Fruit fly (Drosophila melanogaster) whole organism, pupa: Measurements from ENCODE around the gene CG31055.

Source experiments
- CG10348 ChIP-seq: fragments of 200-800 bp; sonication (Bioruptor generic); IDR thresholded peaks from 2 replicates; pipeline ENCODE4 v1.3.6; 2022; ENCODE audit warnings: missing biosample characterization, missing genetic modification characterization
- CG12605 ChIP-seq: fragments of 200-800 bp; sonication (Bioruptor generic); IDR thresholded peaks from 2 replicates; pipeline ENCODE4 v1.3.6; 2022; ENCODE audit warnings: missing biosample characterization, missing genetic modification characterization
- CG13204 ChIP-seq: fragments of 200-800 bp; sonication (Bioruptor generic); optimal IDR thresholded peaks from 2 replicates; lab custom pipeline; 2018; ENCODE audit warnings: missing biosample characterization, mild to moderate bottlenecking, missing genetic modification characterization, moderate library complexity
- CG14655 ChIP-seq: fragments of 200-800 bp; sonication (Bioruptor generic); optimal IDR thresholded peaks from 3 replicates; lab custom pipeline; 2017; ENCODE audit warnings: mild to moderate bottlenecking, missing biosample characterization, missing genetic modification reagents, missing genetic modification characterization
- CG15710 ChIP-seq: fragments of 200-800 bp; sonication (Bioruptor generic); optimal IDR thresholded peaks from 2 replicates; lab custom pipeline; 2018; ENCODE audit warnings: missing biosample characterization, mild to moderate bottlenecking, missing genetic modification characterization, moderate library complexity
- CG17806 ChIP-seq: fragments of 200-800 bp; sonication (Bioruptor generic); optimal IDR thresholded peaks from 2 replicates; lab custom pipeline; 2018; ENCODE audit warnings: missing biosample characterization, mild to moderate bottlenecking, missing genetic modification characterization, moderate library complexity
- CG32121 ChIP-seq: fragments of 200-800 bp; sonication (Bioruptor generic); IDR thresholded peaks from 2 replicates; pipeline ENCODE4 v1.3.6; 2022; ENCODE audit warnings: missing biosample characterization, missing genetic modification characterization
- CG34367 ChIP-seq: fragments of 200-800 bp; sonication (Bioruptor generic); optimal IDR thresholded peaks from 2 replicates; lab custom pipeline; 2018; ENCODE audit warnings: missing biosample characterization, mild to moderate bottlenecking, missing genetic modification characterization
- CG4496 ChIP-seq: fragments of 200-800 bp; sonication (Bioruptor generic); IDR thresholded peaks from 3 replicates; pipeline ENCODE4 v1.3.6; 2022; ENCODE audit warnings: missing biosample characterization, missing genetic modification characterization
- CG8159 ChIP-seq: fragments of 200-800 bp; sonication (Bioruptor generic); optimal IDR thresholded peaks from 3 replicates; lab custom pipeline; 2018; ENCODE audit warnings: missing biosample characterization, mild to moderate bottlenecking, missing genetic modification characterization, moderate library complexity
- CG8301 ChIP-seq: fragments of 200-800 bp; sonication (Bioruptor generic); optimal IDR thresholded peaks from 2 replicates; lab custom pipeline; 2018; ENCODE audit warnings: missing biosample characterization, mild to moderate bottlenecking, missing genetic modification characterization
- CG9948 ChIP-seq: fragments of 200-800 bp; sonication (Bioruptor generic); optimal IDR thresholded peaks from 2 replicates; lab custom pipeline; 2018; ENCODE audit warnings: missing biosample characterization, mild to moderate bottlenecking, missing genetic modification characterization, moderate library complexity
- D1 ChIP-seq: fragments of 200-800 bp; sonication (Bioruptor generic); optimal IDR thresholded peaks from 2 replicates; lab custom pipeline; 2018; ENCODE audit warnings: missing biosample characterization, mild to moderate bottlenecking, missing genetic modification characterization, moderate library complexity
- EcR ChIP-seq: fragments of 200-800 bp; sonication (Bioruptor generic); optimal IDR thresholded peaks from 3 replicates; lab custom pipeline; 2019; ENCODE audit warnings: missing biosample characterization, missing genetic modification characterization, mild to moderate bottlenecking, moderate library complexity, missing genetic modification reagents
- Ets98B ChIP-seq: fragments of 200-800 bp; sonication (Bioruptor generic); IDR thresholded peaks from 2 replicates; pipeline ENCODE4 v1.3.6; 2022; ENCODE audit warnings: missing biosample characterization, missing genetic modification characterization
- Pif1A ChIP-seq: fragments of 200-800 bp; sonication (Bioruptor generic); optimal IDR thresholded peaks from 3 replicates; lab custom pipeline; 2016; ENCODE audit warnings: missing biosample characterization, missing genetic modification characterization
- Pif1B ChIP-seq: fragments of 200-800 bp; sonication (Bioruptor generic); optimal IDR thresholded peaks from 3 replicates; lab custom pipeline; 2016; ENCODE audit warnings: missing biosample characterization, missing genetic modification characterization
- Snoo ChIP-seq: fragments of 200-800 bp; sonication (Bioruptor generic); optimal IDR thresholded peaks from 3 replicates; lab custom pipeline; 2017; ENCODE audit warnings: missing biosample characterization, mild to moderate bottlenecking, missing genetic modification characterization, inconsistent platforms
- fd96Ca ChIP-seq: fragments of 200-800 bp; sonication (Bioruptor generic); IDR thresholded peaks from 3 replicates; pipeline ENCODE4 v1.3.6; 2022; ENCODE audit warnings: missing biosample characterization, missing genetic modification characterization
- gl ChIP-seq: fragments of 200-800 bp; sonication (Bioruptor generic); optimal IDR thresholded peaks from 2 replicates; lab custom pipeline; 2018; ENCODE audit warnings: missing biosample characterization, mild to moderate bottlenecking, missing genetic modification characterization
- rn ChIP-seq: fragments of 200-800 bp; sonication (Bioruptor generic); IDR thresholded peaks from 2 replicates; pipeline ENCODE4 v1.3.6; 2022; ENCODE audit warnings: missing biosample characterization, missing genetic modification characterization

The CG31055 gene

DNA sequence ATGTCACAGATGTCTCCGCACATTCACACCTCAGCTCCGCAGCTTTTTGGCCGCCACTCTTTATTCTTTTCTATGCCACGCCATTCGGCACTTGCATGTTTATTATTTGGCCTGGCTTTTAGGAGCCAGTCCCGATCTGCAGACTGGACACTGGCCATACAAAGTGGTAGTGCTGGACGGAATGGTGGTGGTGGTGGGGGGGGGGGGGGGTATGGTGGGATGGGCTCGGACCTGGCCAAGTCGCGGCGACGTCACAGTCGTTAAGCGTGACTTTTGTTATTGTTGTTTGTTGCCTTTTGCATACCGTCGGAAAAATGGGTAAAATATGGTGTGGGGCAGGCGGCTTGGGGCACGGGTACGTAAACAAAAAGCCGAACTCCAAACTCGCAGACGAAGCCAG lies 2.9 kb downstream of the CG31055 start:
- peak; percentile 20 for TF ChIP-seq EcR (GFP tag; lab: Kevin White, UChicago)
- peak; percentile 77 for TF ChIP-seq CG13204 (GFP tag; lab: Kevin White, UChicago)
- TF ChIP-seq CG14655 (GFP tag; lab: Kevin White, UChicago): no peak
- 0 out of 2 replicates have a peak, but pooled peaks have one; percentile 6 for TF ChIP-seq Ets98B (GFP tag; lab: Robert Waterston, UW)
- no peak for TF ChIP-seq CG10348
- TF ChIP-seq D1 (tag; lab: Kevin White, UChicago): no peak

DNA sequence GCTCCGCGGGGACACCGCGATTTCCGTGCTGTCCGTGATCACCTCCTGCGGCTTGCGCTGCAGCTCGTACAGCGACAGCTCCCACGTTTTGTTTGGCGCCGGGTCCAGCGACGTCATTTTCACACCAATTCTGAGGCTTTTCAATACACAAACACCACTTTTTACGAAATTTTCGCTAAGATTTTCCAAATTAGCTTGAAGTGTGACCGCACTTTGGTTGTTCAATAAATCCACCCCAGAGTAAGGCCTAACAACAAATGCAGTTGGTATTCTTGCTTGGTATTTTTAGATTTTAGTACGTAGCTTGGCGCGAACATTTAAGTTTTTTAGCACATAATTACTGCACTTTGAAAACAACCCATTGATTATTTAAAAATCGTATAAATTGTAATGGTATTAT lies 6.1 kb downstream of the CG31055 start, which contains the start of gene Sce:
Gene Sce, minus strand, starts transcription at position 231 of the 400 bp plus-strand sequence.
- no peak for TF ChIP-seq CG34367 (tag; lab: Kevin White, UChicago)
- TF ChIP-seq CG13204 (GFP tag; lab: Kevin White, UChicago): no peak
- no peak for TF ChIP-seq CG10348
- no peak for TF ChIP-seq gl (tag; lab: Kevin White, UChicago)
- TF ChIP-seq Pif1A: no peak
- no peak for TF ChIP-seq rn (GFP tag; lab: Robert Waterston, UW)
- no peak for TF ChIP-seq CG9948 (tag; lab: Kevin White, UChicago)
- no peak for TF ChIP-seq CG8301
- TF ChIP-seq CG15710 (tag; lab: Kevin White, UChicago): no peak

DNA sequence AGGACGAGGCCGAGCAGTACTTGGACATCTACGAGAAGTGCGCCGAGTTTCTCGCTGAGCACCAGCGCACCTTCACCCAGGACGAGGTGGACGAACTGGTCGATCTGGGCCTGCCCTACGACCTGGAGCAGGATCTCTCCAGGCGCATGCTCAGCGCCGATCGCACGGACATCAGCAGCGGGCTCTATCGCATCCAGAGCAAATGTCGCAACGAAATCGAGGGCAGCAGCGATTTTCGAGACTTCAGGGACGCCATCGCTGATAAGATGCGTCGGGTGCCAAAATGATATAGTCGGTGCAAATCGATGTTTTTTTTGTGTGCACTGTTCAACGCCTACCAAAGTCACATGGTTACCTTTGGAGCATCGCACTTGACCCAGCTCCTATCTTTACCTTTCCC lies 8.3 kb downstream of the CG31055 start:
- TF ChIP-seq CG14655 (GFP tag; lab: Kevin White, UChicago): no peak

DNA sequence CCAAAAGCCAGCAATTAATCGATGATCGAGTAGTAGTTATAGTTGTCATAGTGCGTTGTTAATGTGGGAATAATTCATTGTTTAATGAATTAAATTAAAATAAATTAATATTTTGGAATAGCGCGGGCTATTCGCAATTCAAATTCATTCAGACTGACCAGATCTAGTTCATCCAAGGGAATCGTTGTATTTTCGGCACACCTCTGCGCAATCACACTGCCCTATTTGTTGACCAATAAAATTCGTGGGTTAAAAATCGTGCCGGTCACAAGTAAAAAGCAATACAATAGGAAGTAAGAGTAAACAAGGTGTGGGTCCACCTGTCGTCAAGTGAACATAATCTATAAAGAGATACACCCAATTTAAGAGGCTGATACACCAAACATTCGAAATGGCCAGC lies 8.9 kb downstream of the CG31055 start, which contains the start of gene CG12883:
Gene CG12883, plus strand, starts transcription at position 273 of the 400 bp plus-strand sequence.
- TF ChIP-seq CG8159 (tag; lab: Kevin White, UChicago) (no peak), CG15710 (tag; lab: Kevin White, UChicago) (no peak), CG12605 (GFP tag; lab: Robert Waterston, UW) (no peak), Ets98B (GFP tag; lab: Robert Waterston, UW) (no peak), CG4496 (GFP tag; lab: Robert Waterston, UW) (no peak), CG8301 (no peak), CG14655 (GFP tag; lab: Kevin White, UChicago) (no peak), Pif1A (no peak), fd96Ca (GFP tag; lab: Robert Waterston, UW) (no peak), CG17806 (tag; lab: Kevin White, UChicago) (no peak), D1 (tag; lab: Kevin White, UChicago) (no peak), CG32121 (GFP tag; lab: Robert Waterston, UW) (no peak), CG34367 (tag; lab: Kevin White, UChicago) (no peak), gl (tag; lab: Kevin White, UChicago) (no peak), CG10348 (no peak), EcR (GFP tag; lab: Kevin White, UChicago) (no peak), CG13204 (GFP tag; lab: Kevin White, UChicago) (no peak), CG9948 (tag; lab: Kevin White, UChicago) (no peak), Pif1B (GFP tag; lab: Kevin White, UChicago) (no peak), rn (GFP tag; lab: Robert Waterston, UW) (no peak)

DNA sequence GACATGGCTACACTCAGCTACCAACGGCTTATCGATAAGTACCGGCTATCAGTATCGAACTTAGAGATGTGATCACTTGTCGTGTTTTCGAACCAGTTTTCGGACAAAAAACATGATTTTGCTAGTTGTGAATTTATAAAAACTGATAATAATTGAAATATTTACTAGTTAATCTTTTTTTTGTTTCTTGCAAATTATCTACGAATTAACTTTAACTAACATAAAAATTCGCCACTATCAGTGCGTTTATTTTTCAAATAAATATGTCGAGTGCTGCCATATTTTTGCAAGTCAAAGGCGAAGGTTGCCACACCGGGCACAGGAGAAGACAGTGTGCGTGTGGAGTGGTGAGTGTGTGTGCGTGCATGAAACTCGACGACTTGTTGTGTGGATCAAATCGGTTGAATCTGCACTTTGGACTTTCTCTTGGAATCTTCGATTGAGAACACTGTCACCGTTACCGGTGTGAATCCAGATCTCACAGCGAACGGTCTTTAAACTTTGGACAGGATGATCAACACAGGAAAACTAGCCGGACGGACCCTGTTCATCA lies 10.7 kb downstream of the CG31055 start, which contains the start of gene Hsdl2:
Gene Hsdl2, plus strand, starts transcription at position 349 of the 553 bp plus-strand sequence.
- TF ChIP-seq fd96Ca (GFP tag; lab: Robert Waterston, UW): peak; percentile 27; the same call in 1 of the 3 replicates
- peak; percentile 81 for TF ChIP-seq Pif1B (GFP tag; lab: Kevin White, UChicago)
- TF ChIP-seq CG4496 (GFP tag; lab: Robert Waterston, UW): peak; percentile 32; the same call in 2 of the 3 replicates
- TF ChIP-seq gl (tag; lab: Kevin White, UChicago): peak; percentile 98
- TF ChIP-seq CG14655 (GFP tag; lab: Kevin White, UChicago): peak; percentile 87
- TF ChIP-seq Snoo (tag; lab: Kevin White, UChicago): no peak
- TF ChIP-seq rn (GFP tag; lab: Robert Waterston, UW): no peak
- TF ChIP-seq CG17806 (tag; lab: Kevin White, UChicago): peak; percentile 71
- TF ChIP-seq CG34367 (tag; lab: Kevin White, UChicago): peak; percentile 74
- no peak for TF ChIP-seq D1 (tag; lab: Kevin White, UChicago)
- peak; percentile 75 for TF ChIP-seq CG12605 (GFP tag; lab: Robert Waterston, UW)
- no peak for TF ChIP-seq EcR (GFP tag; lab: Kevin White, UChicago)
- peak; percentile 91 for TF ChIP-seq CG13204 (GFP tag; lab: Kevin White, UChicago)
- TF ChIP-seq CG15710 (tag; lab: Kevin White, UChicago): peak; percentile 52
- peak; percentile 84 for TF ChIP-seq Pif1A
- TF ChIP-seq Ets98B (GFP tag; lab: Robert Waterston, UW): peak; percentile 46
- TF ChIP-seq CG32121 (GFP tag; lab: Robert Waterston, UW): peak; percentile 50; the same call in 1 of the 2 replicates
- TF ChIP-seq CG8159 (tag; lab: Kevin White, UChicago): peak; percentile 61
- no peak for TF ChIP-seq CG9948 (tag; lab: Kevin White, UChicago)
- peak; percentile 83 for TF ChIP-seq CG8301

DNA sequence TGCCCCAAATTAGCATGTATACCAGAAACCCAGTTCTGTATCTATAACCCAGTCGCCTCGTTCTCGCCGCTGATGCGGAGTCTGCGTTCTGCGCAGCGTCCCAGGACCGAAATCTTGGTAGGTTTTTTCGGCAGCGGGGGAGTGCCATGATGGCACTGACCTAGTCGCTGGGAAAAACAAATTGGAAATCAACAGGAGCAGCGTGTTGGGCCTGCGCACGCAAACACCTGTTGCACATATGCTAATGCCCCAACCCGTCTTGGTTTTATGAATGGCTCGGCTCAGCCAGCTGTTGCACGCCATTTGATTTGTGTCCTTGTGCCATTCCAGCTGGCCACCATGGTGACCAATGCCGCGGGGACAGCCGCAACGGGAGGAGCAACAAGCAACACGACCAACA lies 25.1 kb downstream of the CG31055 start:
- peak; percentile 93 for TF ChIP-seq CG12605 (GFP tag; lab: Robert Waterston, UW)
- no peak for TF ChIP-seq CG9948 (tag; lab: Kevin White, UChicago)
